Worm (Caenorhabditis elegans) whole organism, midembryonic: Measurements from ENCODE around the gene str-35.
"Not testable (repeated sequence)": the region's sequence is repeated elsewhere in the genome, so short reads cannot be mapped to it uniquely, and the experiment has no call there.

Source experiments
- med-1 ChIP-seq: sonication (generic microtip); optimal IDR thresholded peaks from 2 replicates; lab custom pipeline; 2017; ENCODE audit warnings: missing genetic modification characterization, mild to moderate bottlenecking, missing compliant biosample characterization, antibody characterized with exemption, missing genetic modification reagents; ENCODE audit not compliant: insufficient read depth
- ztf-29 ChIP-seq: fragments of 200-800 bp; sonication (Bioruptor generic); IDR thresholded peaks from 2 replicates; pipeline ENCODE4 v1.3.6; 2022; ENCODE audit warnings: missing genetic modification reagents, missing genetic modification characterization, missing compliant biosample characterization

- TF ChIP-seq ztf-29; med-1 (GFP tag; lab: Kevin White, UChicago): not testable (repeated sequence)
Observed at ce11 chrV:4474543-4474942, at the start of gene str-35.
